Worm (Caenorhabditis elegans) whole organism, mixed stage, embryonic: ENCODE measurements around the gene chil-18.

Experiments
- M03D4.4 ChIP-seq: sonication (generic microtip); optimal IDR thresholded peaks from 2 replicates; lab custom pipeline; 2017; ENCODE audit warnings: mild to moderate bottlenecking, missing genetic modification characterization, missing compliant biosample characterization
- blmp-1 ChIP-seq: fragments of 150-350 bp; optimal IDR thresholded peaks from 2 replicates; lab custom pipeline; 2014; ENCODE audit warnings: missing biosample characterization, missing genetic modification characterization
- ceh-39 ChIP-seq: fragments of 150-350 bp; optimal IDR thresholded peaks from 2 replicates; lab custom pipeline; 2014; ENCODE audit warnings: missing biosample characterization, missing genetic modification characterization
- ceh-43 ChIP-seq: fragments of 200-800 bp; sonication (Bioruptor generic); optimal IDR thresholded peaks from 2 replicates; lab custom pipeline; 2018; ENCODE audit warnings: mild to moderate bottlenecking, missing genetic modification characterization, moderate library complexity, missing compliant biosample characterization
- ceh-83 ChIP-seq: fragments of 200-800 bp; sonication (Bioruptor generic); optimal IDR thresholded peaks from 2 replicates; lab custom pipeline; 2018; ENCODE audit warnings: mild to moderate bottlenecking, missing genetic modification characterization, missing compliant biosample characterization
- ces-1 ChIP-seq: fragments of 150-350 bp; optimal IDR thresholded peaks from 2 replicates; lab custom pipeline; 2014; ENCODE audit warnings: missing biosample characterization, missing genetic modification reagents, missing genetic modification characterization
- cnd-1 ChIP-seq: fragments of 200-800 bp; sonication (Bioruptor generic); optimal IDR thresholded peaks from 2 replicates; lab custom pipeline; 2018; ENCODE audit warnings: mild to moderate bottlenecking, missing genetic modification characterization, missing compliant biosample characterization
- drap-1 ChIP-seq: fragments of 200-800 bp; sonication (Bioruptor generic); optimal IDR thresholded peaks from 3 replicates; lab custom pipeline; 2018; ENCODE audit warnings: mild to moderate bottlenecking, missing genetic modification characterization, missing compliant biosample characterization
- elt-3 ChIP-seq: fragments of 150-350 bp; optimal IDR thresholded peaks from 2 replicates; lab custom pipeline; 2014; ENCODE audit warnings: missing biosample characterization, missing genetic modification characterization
- flh-1 ChIP-seq: fragments of 200-800 bp; sonication (Bioruptor generic); optimal IDR thresholded peaks from 2 replicates; lab custom pipeline; 2018; ENCODE audit warnings: mild to moderate bottlenecking, missing genetic modification characterization, moderate library complexity, missing compliant biosample characterization
- ham-2 ChIP-seq: fragments of 200-800 bp; sonication (Bioruptor generic); optimal IDR thresholded peaks from 2 replicates; lab custom pipeline; 2018; ENCODE audit warnings: mild to moderate bottlenecking, missing genetic modification characterization, missing compliant biosample characterization
- hlh-1 ChIP-seq: fragments of 150-350 bp; optimal IDR thresholded peaks from 2 replicates; lab custom pipeline; 2014; ENCODE audit warnings: missing biosample characterization, missing genetic modification reagents, missing genetic modification characterization
- lin-13 ChIP-seq: fragments of 150-350 bp; optimal IDR thresholded peaks from 2 replicates; lab custom pipeline; 2014; ENCODE audit warnings: missing biosample characterization, missing genetic modification characterization
- lin-32 ChIP-seq: fragments of 200-800 bp; sonication (Bioruptor generic); optimal IDR thresholded peaks from 2 replicates; lab custom pipeline; 2018; ENCODE audit warnings: mild to moderate bottlenecking, missing genetic modification characterization, missing compliant biosample characterization
- lsy-2 ChIP-seq: fragments of 150-350 bp; optimal IDR thresholded peaks from 2 replicates; lab custom pipeline; 2014; ENCODE audit warnings: missing biosample characterization, missing genetic modification characterization
- mab-5 ChIP-seq: fragments of 150-350 bp; optimal IDR thresholded peaks from 2 replicates; lab custom pipeline; 2014; ENCODE audit warnings: missing biosample characterization, missing genetic modification characterization
- mep-1 ChIP-seq: fragments of 150-350 bp; optimal IDR thresholded peaks from 2 replicates; lab custom pipeline; 2017; ENCODE audit warnings: missing biosample characterization, missing genetic modification reagents, missing genetic modification characterization, inconsistent platforms
- mls-2 ChIP-seq: sonication (generic microtip); optimal IDR thresholded peaks from 2 replicates; lab custom pipeline; 2016; ENCODE audit warnings: mild to moderate bottlenecking, missing genetic modification characterization, moderate library complexity, missing compliant biosample characterization
- nhr-12 ChIP-seq: fragments of 150-350 bp; optimal IDR thresholded peaks from 2 replicates; lab custom pipeline; 2014; ENCODE audit warnings: missing biosample characterization, missing genetic modification characterization
- nhr-2 ChIP-seq: fragments of 150-350 bp; optimal IDR thresholded peaks from 2 replicates; lab custom pipeline; 2014; ENCODE audit warnings: missing biosample characterization, missing genetic modification characterization
- nhr-28 ChIP-seq: fragments of 150-350 bp; optimal IDR thresholded peaks from 2 replicates; lab custom pipeline; 2014; ENCODE audit warnings: missing biosample characterization, missing genetic modification characterization
- pha-4 ChIP-seq: fragments of 150-350 bp; optimal IDR thresholded peaks from 2 replicates; lab custom pipeline; 2018; ENCODE audit warnings: missing biosample characterization, missing genetic modification reagents, missing genetic modification characterization
- sem-2 ChIP-seq: fragments of 200-800 bp; sonication (Bioruptor generic); optimal IDR thresholded peaks from 2 replicates; lab custom pipeline; 2018; ENCODE audit warnings: mild to moderate bottlenecking, missing genetic modification characterization, missing compliant biosample characterization
- snpc-4 ChIP-seq: fragments of 150-350 bp; optimal IDR thresholded peaks from 2 replicates; lab custom pipeline; 2014; ENCODE audit warnings: missing biosample characterization, missing genetic modification characterization
- sptf-1 ChIP-seq: sonication (generic microtip); optimal IDR thresholded peaks from 2 replicates; lab custom pipeline; 2017; ENCODE audit warnings: mild to moderate bottlenecking, missing genetic modification characterization, moderate library complexity, missing compliant biosample characterization
- tbx-8 ChIP-seq: fragments of 200-800 bp; sonication (Bioruptor generic); optimal IDR thresholded peaks from 2 replicates; lab custom pipeline; 2018; ENCODE audit warnings: mild to moderate bottlenecking, missing genetic modification characterization, moderate library complexity, missing compliant biosample characterization
- unc-120 ChIP-seq: sonication (generic microtip); optimal IDR thresholded peaks from 2 replicates; lab custom pipeline; 2017; ENCODE audit warnings: missing genetic modification characterization, missing compliant biosample characterization; ENCODE audit not compliant: poor library complexity, severe bottlenecking
- unc-39 ChIP-seq: fragments of 150-350 bp; optimal IDR thresholded peaks from 2 replicates; lab custom pipeline; 2014; ENCODE audit warnings: missing biosample characterization, missing genetic modification characterization
- unc-62 ChIP-seq: fragments of 150-350 bp; optimal IDR thresholded peaks from 2 replicates; lab custom pipeline; 2014; ENCODE audit warnings: missing biosample characterization, missing genetic modification reagents, missing genetic modification characterization
- zip-8 ChIP-seq: fragments of 150-350 bp; optimal IDR thresholded peaks from 2 replicates; lab custom pipeline; 2014; ENCODE audit warnings: missing biosample characterization, missing genetic modification characterization
- ztf-11 ChIP-seq: fragments of 150-350 bp; optimal IDR thresholded peaks from 2 replicates; lab custom pipeline; 2014; ENCODE audit warnings: missing biosample characterization, missing genetic modification characterization

Gene chil-18

ce11 chrII:9426076-9426475 lies 22.0 kb upstream of the chil-18 start, which contains the start of gene M176.10:
M176.10 (minus strand) TSS chrII:9426176.
- TF ChIP-seq unc-39 (tag; lab: Kevin White, UChicago) (no peak), ztf-11 (tag; lab: Kevin White, UChicago) (no peak), ham-2 (GFP tag; lab: Kevin White, UChicago) (no peak), nhr-28 (tag; lab: Kevin White, UChicago) (no peak), ceh-83 (GFP tag; lab: Kevin White, UChicago) (no peak), elt-3 (tag; lab: Kevin White, UChicago) (no peak)
- TF ChIP-seq, all 35 proteins: peak for 0

DNA sequence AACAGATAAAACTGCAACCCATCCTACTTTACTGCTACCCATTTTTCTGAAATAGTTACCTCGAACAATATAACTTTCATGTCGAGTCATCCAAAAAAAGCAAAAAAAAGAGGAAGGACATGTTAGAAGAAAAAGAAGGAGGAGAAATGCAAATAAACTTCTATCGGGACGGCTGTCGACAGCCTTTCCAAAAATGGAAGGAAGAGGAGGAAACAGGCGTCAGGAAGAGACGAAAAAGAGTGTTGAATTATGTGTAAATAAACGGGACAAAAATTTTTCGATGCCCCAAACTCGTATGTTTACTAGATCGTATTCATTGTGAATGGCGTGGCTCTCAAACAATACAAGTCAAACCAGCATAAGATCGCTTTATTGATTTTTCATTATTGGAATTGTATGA lies 20.4 kb upstream of the chil-18 start, which contains the start of gene M176.5:
TSS of gene M176.5 (minus strand) at position 101 of the 400 bp plus-strand sequence.
- TF ChIP-seq hlh-1 (tag; lab: Kevin White, UChicago) (no peak), sptf-1 (tag; lab: Kevin White, UChicago) (no peak), ceh-83 (GFP tag; lab: Kevin White, UChicago) (no peak), lsy-2 (tag; lab: Kevin White, UChicago) (no peak), cnd-1 (tag; lab: Kevin White, UChicago) (no peak), ztf-11 (tag; lab: Kevin White, UChicago) (no peak), zip-8 (tag; lab: Kevin White, UChicago) (no peak), mls-2 (tag; lab: Kevin White, UChicago) (no peak), unc-120 (no peak), sem-2 (GFP tag; lab: Kevin White, UChicago) (no peak), elt-3 (tag; lab: Kevin White, UChicago) (no peak)

DNA sequence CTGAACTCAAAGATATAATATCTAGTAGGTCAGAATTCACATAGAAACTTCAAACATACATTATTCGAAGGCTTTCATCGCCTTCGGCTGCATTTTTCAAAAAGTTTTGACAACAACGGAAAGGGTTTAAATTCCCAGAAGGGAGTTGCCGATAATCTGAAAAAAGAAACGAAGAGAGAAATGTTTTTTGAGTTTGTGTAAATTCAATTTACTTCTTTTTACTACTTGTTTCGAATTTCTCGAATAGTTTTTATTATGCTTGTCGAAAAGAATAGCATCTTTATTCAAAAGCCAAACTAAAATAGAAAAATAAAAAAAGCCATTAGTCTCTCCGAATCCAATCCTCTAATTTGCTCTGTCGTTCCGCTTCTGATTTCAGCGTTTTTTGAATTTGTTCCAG lies 16.9 kb upstream of the chil-18 start:
- TF ChIP-seq sptf-1 (tag; lab: Kevin White, UChicago) (no peak), ces-1 (GFP tag; lab: Kevin White, UChicago) (peak; percentile 27)

- no peak for TF ChIP-seq ces-1 (GFP tag; lab: Kevin White, UChicago)
- no peak for TF ChIP-seq M03D4.4
- TF ChIP-seq zip-8 (tag; lab: Kevin White, UChicago): no peak
- TF ChIP-seq lin-32 (GFP tag; lab: Kevin White, UChicago): no peak
- TF ChIP-seq lin-13 (tag; lab: Kevin White, UChicago): no peak
- no peak for TF ChIP-seq ham-2 (GFP tag; lab: Kevin White, UChicago)
- no peak for TF ChIP-seq ceh-39 (tag; lab: Kevin White, UChicago)
- no peak for TF ChIP-seq hlh-1 (tag; lab: Kevin White, UChicago)
- no peak for TF ChIP-seq nhr-2 (tag; lab: Kevin White, UChicago)
- TF ChIP-seq drap-1 (GFP tag; lab: Kevin White, UChicago): no peak
- TF ChIP-seq ceh-83 (GFP tag; lab: Kevin White, UChicago): no peak
- TF ChIP-seq mab-5 (tag; lab: Kevin White, UChicago): no peak
- no peak for TF ChIP-seq unc-62 (GFP tag; lab: Kevin White, UChicago)
- no peak for TF ChIP-seq ztf-11 (tag; lab: Kevin White, UChicago)
- no peak for TF ChIP-seq blmp-1 (tag; lab: Kevin White, UChicago)
- TF ChIP-seq sem-2 (GFP tag; lab: Kevin White, UChicago): no peak
- TF ChIP-seq lsy-2 (tag; lab: Kevin White, UChicago): no peak
- no peak for TF ChIP-seq snpc-4 (tag; lab: Kevin White, UChicago)
- TF ChIP-seq, all 35 proteins: peak for 0
Observed at ce11 chrII:9433609-9434008, 14.5 kb upstream of the chil-18 start, which contains the start of gene kin-15. kin-15 (minus strand) TSS chrII:9433709.

- TF ChIP-seq tbx-8 (no peak), drap-1 (GFP tag; lab: Kevin White, UChicago) (no peak), ceh-39 (tag; lab: Kevin White, UChicago) (no peak), mep-1 (tag; lab: Kevin White, UChicago) (no peak), ceh-43 (GFP tag; lab: Kevin White, UChicago) (no peak), elt-3 (tag; lab: Kevin White, UChicago) (no peak), ham-2 (GFP tag; lab: Kevin White, UChicago) (no peak)
Observed at ce11 chrII:9436009-9436408, 12.1 kb upstream of the chil-18 start, which contains the start of gene kin-16. kin-16 (minus strand) TSS chrII:9436109.

DNA sequence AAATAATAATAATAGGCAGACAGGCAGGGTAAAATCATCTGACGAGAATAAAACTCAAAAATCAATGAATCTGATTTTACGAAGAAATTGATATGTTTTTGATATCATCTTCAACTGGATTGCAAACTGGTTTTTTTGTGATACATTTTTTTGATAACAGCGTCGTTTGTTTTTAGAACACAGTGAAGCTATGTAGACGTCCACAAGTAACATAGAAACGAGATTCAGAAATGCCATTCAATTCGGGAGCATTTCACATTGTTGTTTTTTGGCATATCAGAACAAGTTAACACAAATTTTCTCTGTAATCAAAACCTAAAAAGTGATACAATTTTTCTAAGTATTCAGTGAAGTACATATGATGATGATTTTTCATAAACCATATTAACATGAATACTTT lies 9.8 kb upstream of the chil-18 start, which contains the start of gene chil-13:
TSS of gene chil-13 (minus strand) at position 101 of the 400 bp plus-strand sequence.
- TF ChIP-seq M03D4.4 (no peak), lin-13 (tag; lab: Kevin White, UChicago) (no peak), zip-8 (tag; lab: Kevin White, UChicago) (no peak), sptf-1 (tag; lab: Kevin White, UChicago) (no peak), unc-39 (tag; lab: Kevin White, UChicago) (no peak), ceh-43 (GFP tag; lab: Kevin White, UChicago) (no peak), elt-3 (tag; lab: Kevin White, UChicago) (no peak), unc-120 (no peak), ham-2 (GFP tag; lab: Kevin White, UChicago) (no peak), ceh-39 (tag; lab: Kevin White, UChicago) (no peak), snpc-4 (tag; lab: Kevin White, UChicago) (no peak), drap-1 (GFP tag; lab: Kevin White, UChicago) (no peak), lin-32 (GFP tag; lab: Kevin White, UChicago) (no peak), nhr-12 (tag; lab: Kevin White, UChicago) (no peak), sem-2 (GFP tag; lab: Kevin White, UChicago) (no peak), ces-1 (GFP tag; lab: Kevin White, UChicago) (no peak), mab-5 (tag; lab: Kevin White, UChicago) (no peak), pha-4 (tag; lab: Kevin White, UChicago) (no peak), flh-1 (GFP tag; lab: Kevin White, UChicago) (no peak), ceh-83 (GFP tag; lab: Kevin White, UChicago) (no peak)
